Fruit fly (Drosophila melanogaster): ENCODE measurements around the gene Rpt6R.

- TF ChIP-seq Crg-1 (GFP tag; optimal IDR thresholded peaks at IDR 0.05) (no peak), cnc (optimal IDR thresholded peaks at IDR 0.05) (no peak), kay (GFP tag; ENCODE audit: borderline replicate concordance) (peak; percentile 3)
Measured at dm6 chr3R:30587196-30587753, 3.8 kb upstream of the Rpt6R start, which contains the start of gene CG9717.

Measured in whole organism, adult.